Worm (Caenorhabditis elegans) whole organism, L4/young adult: Measurements from ENCODE around the gene F53F4.2.

Source experiments
- W03F9.2 ChIP-seq: fragments of 150-350 bp; optimal IDR thresholded peaks from 2 replicates; lab custom pipeline; 2014; ENCODE audit warnings: missing biosample characterization, missing genetic modification characterization
- dao-5 ChIP-seq: sonication (generic microtip); optimal IDR thresholded peaks from 2 replicates; lab custom pipeline; 2016; ENCODE audit warnings: missing genotype, missing genetic modification characterization, moderate library complexity, missing compliant biosample characterization
- him-1 ChIP-seq: sonication (generic microtip); optimal IDR thresholded peaks from 2 replicates; lab custom pipeline; 2016; ENCODE audit warnings: missing genotype, missing genetic modification reagents, missing genetic modification characterization, missing compliant biosample characterization

Gene F53F4.2

ce11 chrV:13589494-13590176 is at the start of gene F53F4.2, which contains the start of gene F53F4.18:
Gene F53F4.2 (minus strand): TSS chrV:13589594.
Gene F53F4.18 (plus strand): TSS chrV:13590126.
- TF ChIP-seq W03F9.2 (tag; lab: Kevin White, UChicago) = no peak
- TF ChIP-seq dao-5 = no peak

ce11 chrV:13638040-13638439 is 48.6 kb upstream of the F53F4.2 start:
- no peak for TF ChIP-seq him-1 (tag; lab: Kevin White, UChicago)
- no peak for TF ChIP-seq dao-5
- TF ChIP-seq W03F9.2 (tag; lab: Kevin White, UChicago) = no peak

DNA sequence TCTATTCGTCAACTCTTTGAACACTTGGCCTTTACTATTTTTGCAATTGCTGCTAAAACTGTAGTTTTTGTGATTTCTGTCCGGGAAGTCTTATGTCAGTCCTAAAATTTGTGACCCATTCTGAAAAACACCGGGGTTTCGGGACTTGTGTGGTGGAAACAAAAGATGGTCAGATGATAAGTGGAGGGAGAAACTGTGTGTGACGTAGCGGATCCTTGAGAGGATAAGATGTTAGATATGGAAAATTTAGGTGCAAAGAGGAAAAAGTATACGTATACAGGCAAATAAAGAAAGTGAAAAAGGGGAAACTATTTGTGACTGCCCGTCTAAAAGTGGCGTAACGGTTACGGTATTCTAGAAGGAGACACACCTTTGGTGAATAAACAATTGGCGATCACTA is 47.0 kb upstream of the F53F4.2 start:
- TF ChIP-seq dao-5 (no peak), W03F9.2 (tag; lab: Kevin White, UChicago) (no peak), him-1 (tag; lab: Kevin White, UChicago) (no peak)

ce11 chrV:13634149-13634548 is 44.8 kb upstream of the F53F4.2 start, which contains the start of gene H37A05.2:
Gene H37A05.2 (minus strand): TSS chrV:13634249.
- TF ChIP-seq him-1 (tag; lab: Kevin White, UChicago) (no peak), dao-5 (no peak), W03F9.2 (tag; lab: Kevin White, UChicago) (no peak)

ce11 chrV:13627103-13627623 is 37.8 kb upstream of the F53F4.2 start, which contains the start of gene sde-2:
Gene sde-2 (plus strand): TSS chrV:13627573.
- TF ChIP-seq dao-5 (no peak), him-1 (tag; lab: Kevin White, UChicago) (no peak), W03F9.2 (tag; lab: Kevin White, UChicago) (no peak)

- TF ChIP-seq dao-5 (no peak), W03F9.2 (tag; lab: Kevin White, UChicago) (no peak), him-1 (tag; lab: Kevin White, UChicago) (no peak)
Observed at ce11 chrV:13625517-13626097, 36.2 kb upstream of the F53F4.2 start, which contains the start of the genes nduv-2 and F53F4.12. Gene nduv-2 (minus strand): TSS chrV:13625567. Gene F53F4.12 (plus strand): TSS chrV:13626047.

DNA sequence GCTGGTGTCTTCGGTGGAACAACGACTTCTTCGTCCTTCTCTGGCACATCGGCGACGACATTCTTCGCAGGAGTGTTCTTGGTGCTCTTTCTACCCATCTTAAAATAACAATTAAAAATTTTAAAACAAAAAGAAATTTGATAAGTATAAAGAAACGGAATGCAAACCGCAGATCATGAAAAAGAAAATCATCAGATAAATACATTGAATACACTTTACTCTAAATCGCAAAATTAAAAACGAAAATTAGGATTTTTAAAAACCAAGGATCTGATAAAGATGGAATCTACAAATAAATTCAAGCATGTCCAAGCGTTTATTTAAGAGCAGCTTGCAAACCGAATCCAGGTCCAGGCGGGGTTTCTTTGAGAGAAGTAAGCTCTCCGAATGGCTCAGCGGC is 35.0 kb upstream of the F53F4.2 start, which contains the start of gene F53F4.11:
TSS of gene F53F4.11 (minus strand) at position 101 of the 400 bp plus-strand sequence.
- TF ChIP-seq W03F9.2 (tag; lab: Kevin White, UChicago) = no peak

- TF ChIP-seq W03F9.2 (tag; lab: Kevin White, UChicago) = no peak
- no peak for TF ChIP-seq dao-5
- TF ChIP-seq him-1 (tag; lab: Kevin White, UChicago) = no peak
Observed at ce11 chrV:13621720-13622119, 32.3 kb upstream of the F53F4.2 start, which contains the start of gene F53F4.16. Gene F53F4.16 (minus strand): TSS chrV:13621820.

DNA sequence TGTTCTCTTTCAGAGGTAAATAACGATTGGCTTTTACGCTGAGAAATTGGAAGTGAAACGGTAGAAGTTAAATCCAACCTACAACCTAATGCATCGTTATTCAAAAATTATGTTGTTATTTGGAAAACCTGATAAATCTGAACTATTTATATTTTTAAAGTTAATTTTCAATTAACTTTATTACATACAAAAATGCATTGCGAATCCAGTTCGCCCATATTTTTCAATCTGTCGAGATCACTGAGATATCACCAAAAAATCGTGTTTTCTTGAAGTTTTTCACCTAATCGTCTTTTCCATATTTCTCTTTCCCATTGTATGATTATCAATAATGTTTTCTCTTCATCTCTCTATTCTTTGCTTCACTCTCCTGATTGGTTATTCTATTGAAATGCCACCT is 31.3 kb upstream of the F53F4.2 start, which contains the start of gene F53F4.15:
TSS of gene F53F4.15 (plus strand) at position 301 of the 400 bp plus-strand sequence.
- no peak for TF ChIP-seq W03F9.2 (tag; lab: Kevin White, UChicago)
- no peak for TF ChIP-seq dao-5
- no peak for TF ChIP-seq him-1 (tag; lab: Kevin White, UChicago)

DNA sequence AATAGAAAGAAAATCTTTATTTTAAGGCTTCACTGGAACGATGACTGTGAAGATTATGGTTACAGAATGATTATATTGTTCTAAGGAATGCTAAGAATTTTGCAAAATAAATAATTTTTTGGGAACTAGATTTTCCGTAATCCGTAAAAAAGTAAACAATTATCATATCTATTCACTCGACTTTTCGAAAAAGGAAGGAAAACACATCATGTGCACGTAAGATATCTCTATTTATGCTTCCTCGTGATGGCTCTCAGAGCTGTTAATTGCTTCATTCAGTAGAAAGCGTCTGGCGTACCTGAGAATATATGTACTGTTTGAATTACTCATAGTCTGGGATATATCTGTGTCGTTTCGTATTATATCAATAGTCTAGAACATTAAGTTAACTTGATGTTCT is 30.4 kb upstream of the F53F4.2 start, which contains the start of gene srd-11:
TSS of gene srd-11 (minus strand) at position 101 of the 400 bp plus-strand sequence.
- TF ChIP-seq W03F9.2 (tag; lab: Kevin White, UChicago) (no peak), dao-5 (no peak), him-1 (tag; lab: Kevin White, UChicago) (no peak)

DNA sequence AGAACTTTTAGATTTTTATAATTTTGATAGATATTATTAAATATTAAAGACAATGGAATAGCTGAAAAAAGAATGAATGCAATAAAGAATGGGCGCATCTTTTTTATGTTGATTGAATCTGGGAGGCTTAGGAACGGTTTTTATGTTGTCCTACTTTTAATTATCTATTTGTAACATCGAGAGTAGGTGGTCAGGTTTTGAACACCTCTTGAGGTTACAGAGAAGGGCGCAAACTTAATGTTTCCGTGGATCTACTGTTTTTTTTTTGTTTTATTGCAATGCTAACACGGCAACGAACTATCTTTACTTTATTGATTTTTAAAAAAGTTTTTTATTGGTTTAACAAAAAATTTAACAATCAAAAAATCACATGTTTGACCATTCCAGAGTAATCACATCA is 24.5 kb upstream of the F53F4.2 start, which contains the start of gene F53F4.7:
TSS of gene F53F4.7 (minus strand) at position 101 of the 400 bp plus-strand sequence.
- TF ChIP-seq W03F9.2 (tag; lab: Kevin White, UChicago) (no peak), dao-5 (no peak), him-1 (tag; lab: Kevin White, UChicago) (no peak)

DNA sequence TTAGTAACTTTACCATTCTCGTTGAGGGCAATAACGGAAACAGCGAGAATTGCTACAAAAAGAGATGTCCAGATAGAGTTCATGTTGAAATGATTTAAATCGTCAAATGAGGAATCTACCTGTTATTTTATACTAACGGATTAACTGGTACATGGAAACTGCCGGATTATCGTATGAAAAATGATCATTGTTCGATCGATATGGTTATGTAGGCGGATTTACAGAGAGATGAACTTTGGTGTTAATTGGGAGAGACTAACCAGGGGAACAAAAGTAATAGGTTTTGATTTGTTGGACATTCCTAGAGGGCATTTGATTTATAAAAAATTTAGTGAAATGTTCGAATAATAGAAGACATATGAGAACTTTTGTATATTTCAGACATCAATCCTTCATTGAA is 22.4 kb upstream of the F53F4.2 start, which contains the start of gene spig-9:
TSS of gene spig-9 (minus strand) at position 101 of the 400 bp plus-strand sequence.
- TF ChIP-seq him-1 (tag; lab: Kevin White, UChicago) (no peak), dao-5 (no peak), W03F9.2 (tag; lab: Kevin White, UChicago) (no peak)

DNA sequence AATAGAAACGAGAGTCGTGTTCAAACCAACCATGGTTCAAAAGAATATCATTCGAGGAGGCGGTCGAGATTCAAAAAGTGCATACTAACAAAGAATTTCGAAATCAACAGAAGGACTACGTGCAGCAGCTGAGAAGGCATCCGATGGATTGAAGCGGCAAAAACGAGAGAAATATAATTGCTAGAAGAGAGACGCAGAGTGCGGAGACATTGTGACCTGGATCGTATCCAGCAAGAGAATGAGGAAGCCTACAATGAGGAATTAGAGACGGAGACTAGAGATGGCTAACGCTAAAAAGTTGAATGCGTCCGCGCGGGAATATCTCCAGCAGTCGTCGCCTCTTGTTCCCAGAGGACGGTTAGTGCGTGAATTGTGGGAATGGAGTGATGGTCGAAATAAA is 20.4 kb upstream of the F53F4.2 start:
- no peak for TF ChIP-seq dao-5
- TF ChIP-seq W03F9.2 (tag; lab: Kevin White, UChicago) = no peak
- no peak for TF ChIP-seq him-1 (tag; lab: Kevin White, UChicago)

ce11 chrV:13608486-13608885 is 19.1 kb upstream of the F53F4.2 start:
- TF ChIP-seq W03F9.2 (tag; lab: Kevin White, UChicago) = no peak
- TF ChIP-seq him-1 (tag; lab: Kevin White, UChicago) = no peak
- TF ChIP-seq dao-5 = no peak
